Worm (Caenorhabditis elegans) whole organism, L1 larva: ENCODE data around the gene fbxc-31.
"Not testable (repeated sequence)": the region's sequence is repeated elsewhere in the genome, so short reads cannot be mapped to it uniquely, and the experiment has no call there.

ENCODE experiments used
- C04F5.9 ChIP-seq: sonication (generic microtip); optimal IDR thresholded peaks from 2 replicates; lab custom pipeline; 2016; ENCODE audit warnings: missing genetic modification characterization, missing compliant biosample characterization
- C16A3.4 ChIP-seq: fragments of 150-350 bp; optimal IDR thresholded peaks from 2 replicates; lab custom pipeline; 2014; ENCODE audit warnings: missing biosample characterization, missing genetic modification characterization
- F16B12.6 ChIP-seq: fragments of 150-350 bp; optimal IDR thresholded peaks from 2 replicates; lab custom pipeline; 2014; ENCODE audit warnings: missing biosample characterization, missing genetic modification characterization
- aly-2 ChIP-seq: fragments of 150-350 bp; optimal IDR thresholded peaks from 2 replicates; lab custom pipeline; 2014; ENCODE audit warnings: missing biosample characterization, missing genetic modification characterization
- ceh-63 ChIP-seq: fragments of 200-800 bp; sonication (Bioruptor generic); optimal IDR thresholded peaks from 2 replicates; lab custom pipeline; 2018; ENCODE audit warnings: mild to moderate bottlenecking, missing genetic modification characterization, missing compliant biosample characterization
- dsc-1 ChIP-seq: sonication (generic microtip); optimal IDR thresholded peaks from 2 replicates; lab custom pipeline; 2016; ENCODE audit warnings: mild to moderate bottlenecking, missing genetic modification characterization, missing compliant biosample characterization
- efl-1 ChIP-seq, 4 experiments: fragments of 150-350 bp; optimal IDR thresholded peaks in 3 of 4; peaks in 1 of 4; 1 replicate in 1 of 4; 2 replicates in 3 of 4; lab custom pipeline; 2014; ENCODE audit warnings: missing biosample characterization in 2 of 4, missing genetic modification characterization in 2 of 4, missing genetic modification reagents in 2 of 4
- elt-2 ChIP-seq: sonication (generic microtip); optimal IDR thresholded peaks from 2 replicates; lab custom pipeline; 2016; ENCODE audit warnings: missing genetic modification characterization, mild to moderate bottlenecking, inconsistent platforms, missing compliant biosample characterization, missing genetic modification reagents
- elt-3 ChIP-seq, 6 experiments: fragments of 150-350 bp in 1 of 6; sonication (generic microtip); optimal IDR thresholded peaks; 2 replicates each; lab custom pipeline; 2017 to 2018; ENCODE audit warnings: missing biosample characterization in 6 of 6, missing genetic modification characterization in 6 of 6, inconsistent platforms in 1 of 6
- ets-5 ChIP-seq: fragments of 200-800 bp; sonication (Bioruptor generic); IDR thresholded peaks from 2 replicates; pipeline ENCODE4 v1.3.6; 2022; ENCODE audit warnings: missing genetic modification characterization, missing compliant biosample characterization
- fos-1 ChIP-seq: fragments of 150-350 bp; optimal IDR thresholded peaks from 2 replicates; lab custom pipeline; 2014; ENCODE audit warnings: missing biosample characterization, missing genetic modification characterization
- grh-1 ChIP-seq: fragments of 200-800 bp; sonication (Bioruptor generic); IDR thresholded peaks from 2 replicates; pipeline ENCODE4 v1.3.6; 2022; ENCODE audit warnings: missing genetic modification reagents, missing genetic modification characterization, missing compliant biosample characterization
- hpl-2 ChIP-seq: fragments of 150-350 bp; optimal IDR thresholded peaks from 2 replicates; lab custom pipeline; 2014; ENCODE audit warnings: missing biosample characterization, missing genetic modification reagents, missing genetic modification characterization
- irx-1 ChIP-seq: sonication (generic microtip); optimal IDR thresholded peaks from 2 replicates; lab custom pipeline; 2016; ENCODE audit warnings: missing genetic modification characterization, missing compliant biosample characterization
- jun-1 ChIP-seq: fragments of 150-350 bp; optimal IDR thresholded peaks from 2 replicates; lab custom pipeline; 2014; ENCODE audit warnings: missing biosample characterization, missing genetic modification reagents, missing genetic modification characterization
- lin-13 ChIP-seq: fragments of 150-350 bp; optimal IDR thresholded peaks from 2 replicates; lab custom pipeline; 2014; ENCODE audit warnings: missing biosample characterization, missing genetic modification reagents, missing genetic modification characterization
- lin-14 ChIP-seq: fragments of 200-800 bp; sonication (Bioruptor generic); optimal IDR thresholded peaks from 2 replicates; lab custom pipeline; 2018; ENCODE audit warnings: mild to moderate bottlenecking, missing genetic modification characterization, moderate library complexity, missing compliant biosample characterization
- lin-15B ChIP-seq: fragments of 150-350 bp; sonication (generic microtip); optimal IDR thresholded peaks from 3 replicates; lab custom pipeline; 2014; ENCODE audit warnings: missing biosample characterization, missing genetic modification characterization
- lin-39 ChIP-seq: fragments of 150-350 bp; optimal IDR thresholded peaks from 2 replicates; lab custom pipeline; 2014; ENCODE audit warnings: missing biosample characterization, missing genetic modification reagents, missing genetic modification characterization
- lir-3 ChIP-seq: sonication (generic microtip); optimal IDR thresholded peaks from 2 replicates; lab custom pipeline; 2016; ENCODE audit warnings: mild to moderate bottlenecking, missing genetic modification characterization, moderate library complexity, missing compliant biosample characterization; ENCODE audit not compliant: poor library complexity
- mdl-1 ChIP-seq, 2 experiments: fragments of 150-350 bp; optimal IDR thresholded peaks; 2 replicates each; lab custom pipeline; 2014 to 2017; ENCODE audit warnings: missing biosample characterization in 2 of 2, missing genetic modification characterization in 2 of 2, inconsistent platforms in 1 of 2
- nhr-237 ChIP-seq: fragments of 150-350 bp; optimal IDR thresholded peaks from 2 replicates; lab custom pipeline; 2014; ENCODE audit warnings: missing biosample characterization, missing genetic modification characterization
- pqm-1 ChIP-seq: sonication (generic microtip); optimal IDR thresholded peaks from 3 replicates; lab custom pipeline; 2017; ENCODE audit warnings: missing biosample characterization, missing genetic modification characterization
- snpc-4 ChIP-seq: fragments of 150-350 bp; optimal IDR thresholded peaks from 2 replicates; lab custom pipeline; 2014; ENCODE audit warnings: missing biosample characterization, missing genetic modification characterization
- sptf-1 ChIP-seq: fragments of 150-350 bp; optimal IDR thresholded peaks from 2 replicates; lab custom pipeline; 2014; ENCODE audit warnings: missing biosample characterization, missing genetic modification characterization
- unc-86 ChIP-seq: sonication (generic microtip); optimal IDR thresholded peaks from 2 replicates; lab custom pipeline; 2016; ENCODE audit warnings: missing genetic modification characterization, missing compliant biosample characterization
- unc-98 ChIP-seq: fragments of 200-800 bp; sonication (Bioruptor generic); IDR thresholded peaks from 2 replicates; pipeline ENCODE4 v1.3.6; 2022; ENCODE audit warnings: missing genetic modification characterization, missing compliant biosample characterization

The fbxc-31 gene

ce11 chrII:915780-916179 lies 4.0 kb downstream of the fbxc-31 start, which contains the start of gene fbxc-29:
fbxc-29 (plus strand) TSS chrII:916080.
- TF ChIP-seq aly-2 = no peak
- peak; percentile 17 for TF ChIP-seq dsc-1 (tag; lab: Kevin White, UChicago)

- TF ChIP-seq unc-98 = no peak
- no peak for TF ChIP-seq nhr-237 (tag; lab: Kevin White, UChicago)
- TF ChIP-seq C04F5.9 (tag; lab: Kevin White, UChicago) = no peak
- no peak for TF ChIP-seq jun-1 (tag; lab: Kevin White, UChicago)
Measured at ce11 chrII:917324-917723, 5.5 kb downstream of the fbxc-31 start, which contains the start of gene fbxc-30. fbxc-30 (plus strand) TSS chrII:917624.

ce11 chrII:920326-920725 lies 8.5 kb downstream of the fbxc-31 start:
- TF ChIP-seq elt-2 (tag; lab: Kevin White, UChicago) (peak; percentile 64), hpl-2 (GFP tag; lab: Kevin White, UChicago) (no peak), lin-13 (GFP tag; lab: Kevin White, UChicago) (no peak), efl-1 (optimal IDR thresholded peaks at IDR 0.05; lab: Kevin White, UChicago) (no peak), efl-1 (GFP tag; optimal IDR thresholded peaks at IDR 0.05 in 1 of 2; lab: Kevin White, UChicago) (peak in 1 of 2 experiments; percentile 52), jun-1 (tag; lab: Kevin White, UChicago) (no peak)

ce11 chrII:922778-923177 lies 11.0 kb downstream of the fbxc-31 start:
- TF ChIP-seq lin-14 (GFP tag; lab: Kevin White, UChicago) = no peak
- TF ChIP-seq lir-3 = no peak
- TF ChIP-seq lin-13 (GFP tag; lab: Kevin White, UChicago) = no peak
- peak; percentile 94 for TF ChIP-seq elt-2 (tag; lab: Kevin White, UChicago)
- peak; percentile 13 for TF ChIP-seq jun-1 (tag; lab: Kevin White, UChicago)
- no peak for TF ChIP-seq mdl-1 (tag; optimal IDR thresholded peaks at IDR 0.05; lab: Kevin White, UChicago)

- TF ChIP-seq efl-1 (optimal IDR thresholded peaks at IDR 0.05; lab: Kevin White, UChicago) (no peak), efl-1 (GFP tag; optimal IDR thresholded peaks at IDR 0.05 in 1 of 2; lab: Kevin White, UChicago) (peak in 1 of 2 experiments; percentile 17), C16A3.4 (no peak)
Measured at ce11 chrII:923521-923920, 11.7 kb downstream of the fbxc-31 start, which contains the start of gene fbxc-28. fbxc-28 (plus strand) TSS chrII:923821.

- TF ChIP-seq fos-1 (tag; lab: Kevin White, UChicago) = no peak
- no peak for TF ChIP-seq snpc-4 (tag; lab: Kevin White, UChicago)
- no peak for TF ChIP-seq ceh-63
- TF ChIP-seq grh-1 (GFP tag; lab: Robert Waterston, UW) = no peak
- no peak for TF ChIP-seq elt-3 (tag; optimal IDR thresholded peaks at IDR 0.05; lab: Kevin White, UChicago)
- TF ChIP-seq efl-1 (optimal IDR thresholded peaks at IDR 0.05; lab: Kevin White, UChicago) = no peak
- TF ChIP-seq efl-1 (GFP tag; optimal IDR thresholded peaks at IDR 0.05 in 1 of 2; lab: Kevin White, UChicago) = peak in 1 of 2 experiments; percentile 15
- no peak for TF ChIP-seq F16B12.6
Measured at ce11 chrII:927331-927730, 15.6 kb downstream of the fbxc-31 start, which contains the start of gene R07C3.13. R07C3.13 (minus strand) TSS chrII:927431.

- TF ChIP-seq unc-86; lin-39 (tag; lab: Kevin White, UChicago); irx-1 (tag; lab: Kevin White, UChicago): not testable (repeated sequence)
- TF ChIP-seq, all 84 proteins: peak for 0; not testable (repeated sequence) for 84
Measured at ce11 chrII:930871-931270, 19.1 kb downstream of the fbxc-31 start, which contains the start of gene fbxc-34. fbxc-34 (plus strand) TSS chrII:931171.

- no peak for TF ChIP-seq lin-15B
- TF ChIP-seq sptf-1 = no peak
- TF ChIP-seq efl-1 (optimal IDR thresholded peaks at IDR 0.05; lab: Kevin White, UChicago) = no peak
- peak in 1 of 2 experiments; percentile 6 for TF ChIP-seq efl-1 (GFP tag; optimal IDR thresholded peaks at IDR 0.05 in 1 of 2; lab: Kevin White, UChicago)
- no peak for TF ChIP-seq pqm-1 (tag; lab: Kevin White, UChicago)
- TF ChIP-seq ets-5 (GFP tag; lab: Robert Waterston, UW) = no peak
Measured at ce11 chrII:932718-933117, 20.9 kb downstream of the fbxc-31 start, which contains the start of gene acs-15. acs-15 (plus strand) TSS chrII:933018.
